Worm (Caenorhabditis elegans): Measurements from ENCODE around the gene ins-15.

DNA sequence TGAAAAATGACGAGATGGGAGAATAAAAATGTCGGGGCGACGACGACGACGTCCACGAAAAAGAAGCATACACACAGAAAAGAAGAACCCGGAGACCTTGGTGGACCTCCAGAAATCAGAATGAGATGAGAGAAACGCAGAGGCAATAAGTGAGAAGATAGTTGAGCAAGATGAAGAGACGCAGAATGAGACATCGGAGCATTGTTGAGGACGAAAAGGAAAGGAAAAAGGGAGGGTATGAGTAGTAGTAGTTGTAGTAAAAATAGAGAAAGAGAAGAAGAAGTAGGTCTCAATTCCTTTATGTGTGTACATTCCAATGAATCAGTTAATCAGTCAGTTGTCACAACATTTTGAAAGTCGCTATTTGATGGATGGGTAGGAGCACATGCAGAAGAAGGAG, 15.2 kb downstream of the ins-15 start, which contains the start of gene T14B4.8:
- TF ChIP-seq nhr-11 (tag; optimal IDR thresholded peaks at IDR 0.05) (no peak), daf-8 (GFP tag; IDR thresholded peaks at IDR 0.05) (no peak), madf-5 (GFP tag; IDR thresholded peaks at IDR 0.05) (no peak), lim-7 (GFP tag; IDR thresholded peaks at IDR 0.05) (no peak)

Measured in whole organism, L4 larva.